Worm (Caenorhabditis elegans) whole organism, L4 larva: ENCODE data around the gene C28C12.1.

Experiments used
- F26F4.8 ChIP-seq: fragments of 200-800 bp; sonication (Bioruptor generic); conservative IDR thresholded peaks from 2 replicates; pipeline ENCODE4 v1.3.6; 2022; ENCODE audit warnings: missing genetic modification characterization, missing compliant biosample characterization
- F37D6.2 ChIP-seq: sonication (generic microtip); optimal IDR thresholded peaks from 2 replicates; lab custom pipeline; 2016; ENCODE audit warnings: mild to moderate bottlenecking, missing genetic modification characterization, missing compliant biosample characterization
- F49E8.2 ChIP-seq: sonication (generic microtip); optimal IDR thresholded peaks from 2 replicates; lab custom pipeline; 2016; ENCODE audit warnings: missing compliant biosample characterization, mild to moderate bottlenecking, missing genetic modification characterization, borderline replicate concordance
- T20F7.1 ChIP-seq: fragments of 200-800 bp; sonication (Bioruptor generic); optimal IDR thresholded peaks from 2 replicates; lab custom pipeline; 2018; ENCODE audit warnings: mild to moderate bottlenecking, missing genetic modification characterization, missing compliant biosample characterization
- T26A8.4 ChIP-seq: fragments of 200-800 bp; sonication (Bioruptor generic); IDR thresholded peaks from 2 replicates; pipeline ENCODE4 v1.3.6; 2022; ENCODE audit warnings: missing genetic modification characterization, missing compliant biosample characterization
- Y5F2A.4 ChIP-seq: fragments of 200-800 bp; sonication (Bioruptor generic); optimal IDR thresholded peaks from 2 replicates; lab custom pipeline; 2018; ENCODE audit warnings: mild to moderate bottlenecking, missing genetic modification characterization, missing compliant biosample characterization
- aha-1 ChIP-seq: fragments of 150-350 bp; peaks from one replicate; lab custom pipeline; 2014; ENCODE audit warnings: missing biosample characterization, missing genetic modification characterization
- aly-2 ChIP-seq: sonication (generic microtip); optimal IDR thresholded peaks from 2 replicates; lab custom pipeline; 2018; ENCODE audit warnings: missing biosample characterization, missing genetic modification characterization
- ama-1 ChIP-seq: fragments of 150-350 bp; optimal IDR thresholded peaks from 2 replicates; lab custom pipeline; 2014; ENCODE audit warnings: inconsistent platforms, mixed read lengths
- arid-1 ChIP-seq: fragments of 200-800 bp; sonication (Bioruptor generic); conservative IDR thresholded peaks from 2 replicates; pipeline ENCODE4 v1.3.6; 2022; ENCODE audit warnings: missing genetic modification reagents, missing genetic modification characterization, missing compliant biosample characterization
- attf-4 ChIP-seq: sonication (generic microtip); optimal IDR thresholded peaks from 3 replicates; lab custom pipeline; 2017; ENCODE audit warnings: missing biosample characterization, missing genetic modification characterization
- ceh-20 ChIP-seq: fragments of 200-800 bp; sonication (Bioruptor generic); IDR thresholded peaks from 2 replicates; pipeline ENCODE4 v1.3.6; 2022; ENCODE audit warnings: missing genetic modification reagents, missing genetic modification characterization, missing compliant biosample characterization
- ceh-28 ChIP-seq: fragments of 150-350 bp; optimal IDR thresholded peaks from 2 replicates; lab custom pipeline; 2014; ENCODE audit warnings: missing biosample characterization, missing genetic modification reagents, missing genetic modification characterization
- ceh-32 ChIP-seq: sonication (generic microtip); optimal IDR thresholded peaks from 2 replicates; lab custom pipeline; 2016; ENCODE audit warnings: mild to moderate bottlenecking, missing genetic modification characterization, missing compliant biosample characterization; ENCODE audit not compliant: poor library complexity
- ceh-82 ChIP-seq: sonication (generic microtip); optimal IDR thresholded peaks from 2 replicates; lab custom pipeline; 2017; ENCODE audit warnings: missing biosample characterization, missing genetic modification characterization
- cey-2 ChIP-seq: sonication (generic microtip); optimal IDR thresholded peaks from 3 replicates; lab custom pipeline; 2017; ENCODE audit warnings: missing genetic modification characterization, mild to moderate bottlenecking, missing compliant biosample characterization, antibody characterized with exemption, borderline replicate concordance; ENCODE audit not compliant: insufficient read depth
- daf-19 ChIP-seq: fragments of 200-800 bp; sonication (Bioruptor generic); conservative IDR thresholded peaks from 2 replicates; pipeline ENCODE4 v1.3.6; 2022; ENCODE audit warnings: missing genetic modification characterization, missing compliant biosample characterization
- fkh-10 ChIP-seq: fragments of 150-350 bp; optimal IDR thresholded peaks from 2 replicates; lab custom pipeline; 2014; ENCODE audit warnings: missing biosample characterization, missing genetic modification reagents, missing genetic modification characterization
- gei-8 ChIP-seq: fragments of 200-800 bp; sonication (Bioruptor generic); optimal IDR thresholded peaks from 2 replicates; lab custom pipeline; 2018; ENCODE audit warnings: mild to moderate bottlenecking, missing genetic modification characterization, missing compliant biosample characterization
- hif-1 ChIP-seq, 2 experiments: sonication (generic microtip); optimal IDR thresholded peaks; 2 replicates each; lab custom pipeline; 2016 to 2017; ENCODE audit warnings: missing compliant biosample characterization in 2 of 2, missing genetic modification characterization in 2 of 2, missing genetic modification reagents in 2 of 2, missing genotype in 2 of 2, mild to moderate bottlenecking in 1 of 2
- hlh-11 ChIP-seq: fragments of 200-800 bp; sonication (Bioruptor generic); optimal IDR thresholded peaks from 2 replicates; lab custom pipeline; 2018; ENCODE audit warnings: mild to moderate bottlenecking, missing genetic modification characterization, missing compliant biosample characterization
- hlh-30 ChIP-seq: sonication (generic microtip); optimal IDR thresholded peaks from 2 replicates; lab custom pipeline; 2017; ENCODE audit warnings: antibody characterized with exemption, mild to moderate bottlenecking, missing genetic modification characterization, missing compliant biosample characterization; ENCODE audit not compliant: insufficient read depth
- hmg-1.1 ChIP-seq: fragments of 200-800 bp; sonication (Bioruptor generic); IDR thresholded peaks from 2 replicates; pipeline ENCODE4 v1.3.6; 2022; ENCODE audit warnings: missing genetic modification reagents, missing genetic modification characterization, missing compliant biosample characterization
- jun-1 ChIP-seq: fragments of 150-350 bp; optimal IDR thresholded peaks from 2 replicates; lab custom pipeline; 2014; ENCODE audit warnings: missing biosample characterization, missing genetic modification reagents, missing genetic modification characterization
- lsy-2 ChIP-seq, 2 experiments: fragments of 150-350 bp in 1 of 2; sonication (generic microtip) in 1 of 2; optimal IDR thresholded peaks; 2 replicates each; lab custom pipeline; 2014 to 2017; ENCODE audit warnings: missing biosample characterization in 2 of 2, missing genetic modification characterization in 2 of 2
- madf-9 ChIP-seq: fragments of 200-800 bp; sonication (Bioruptor generic); conservative IDR thresholded peaks from 2 replicates; pipeline ENCODE4 v1.3.6; 2022; ENCODE audit warnings: missing genetic modification reagents, missing genetic modification characterization, missing compliant biosample characterization
- mdl-1 ChIP-seq, 2 experiments: fragments of 150-350 bp in 1 of 2; sonication (generic microtip) in 1 of 2; optimal IDR thresholded peaks; 2 replicates each; lab custom pipeline; 2014 to 2017; ENCODE audit warnings: missing biosample characterization in 2 of 2, missing genetic modification characterization in 2 of 2
- mdt-29 ChIP-seq: fragments of 200-800 bp; sonication (Bioruptor generic); IDR thresholded peaks from 2 replicates; pipeline ENCODE4 v1.3.6; 2022; ENCODE audit warnings: missing genetic modification reagents, missing genetic modification characterization, missing compliant biosample characterization
- mep-1 ChIP-seq: fragments of 150-350 bp; sonication (generic microtip); optimal IDR thresholded peaks from 3 replicates; lab custom pipeline; 2014; ENCODE audit warnings: missing biosample characterization, missing genetic modification characterization
- mes-2 ChIP-seq: sonication (generic microtip); optimal IDR thresholded peaks from 2 replicates; lab custom pipeline; 2016; ENCODE audit warnings: missing genotype, mild to moderate bottlenecking, missing genetic modification characterization, missing compliant biosample characterization; ENCODE audit not compliant: poor library complexity, severe bottlenecking
- nhr-102 ChIP-seq: sonication (generic microtip); optimal IDR thresholded peaks from 2 replicates; lab custom pipeline; 2016; ENCODE audit warnings: mild to moderate bottlenecking, missing genetic modification characterization, moderate library complexity, missing compliant biosample characterization
- nhr-25 ChIP-seq: sonication (generic microtip); optimal IDR thresholded peaks from 2 replicates; lab custom pipeline; 2017; ENCODE audit warnings: missing genetic modification characterization, mild to moderate bottlenecking, missing compliant biosample characterization, antibody characterized with exemption, moderate library complexity, borderline replicate concordance; ENCODE audit not compliant: insufficient read depth
- nhr-28 ChIP-seq: fragments of 150-350 bp; optimal IDR thresholded peaks from 2 replicates; lab custom pipeline; 2014; ENCODE audit warnings: missing biosample characterization, missing genetic modification characterization
- nhr-42 ChIP-seq: fragments of 200-800 bp; sonication (Bioruptor generic); IDR thresholded peaks from 2 replicates; pipeline ENCODE4 v1.3.6; 2022; ENCODE audit warnings: missing genetic modification characterization, missing compliant biosample characterization
- nhr-48 ChIP-seq: sonication (generic microtip); optimal IDR thresholded peaks from 2 replicates; lab custom pipeline; 2016; ENCODE audit warnings: mild to moderate bottlenecking, missing genetic modification characterization, missing compliant biosample characterization
- pha-4 ChIP-seq, 2 experiments: fragments of 150-350 bp in 1 of 2; fragments of 200-800 bp in 1 of 2; sonication (Bioruptor generic) in 1 of 2; IDR thresholded peaks in 1 of 2; optimal IDR thresholded peaks in 1 of 2; 2 replicates each; pipeline versions ENCODE4 v1.3.6 to Lab custom; 2014 to 2022; ENCODE audit warnings: missing genetic modification characterization in 2 of 2, missing genetic modification reagents in 2 of 2, missing biosample characterization in 1 of 2, missing compliant biosample characterization in 1 of 2
- php-3 ChIP-seq: fragments of 200-800 bp; sonication (Bioruptor generic); IDR thresholded peaks from 2 replicates; pipeline ENCODE4 v1.3.6; 2022; ENCODE audit warnings: missing genetic modification reagents, missing genetic modification characterization, missing compliant biosample characterization
- rbr-2 ChIP-seq: sonication (generic microtip); optimal IDR thresholded peaks from 2 replicates; lab custom pipeline; 2016; ENCODE audit warnings: missing genotype, missing genetic modification characterization, missing compliant biosample characterization
- sdz-12 ChIP-seq: fragments of 200-800 bp; sonication (Bioruptor generic); optimal IDR thresholded peaks from 2 replicates; lab custom pipeline; 2018; ENCODE audit warnings: mild to moderate bottlenecking, missing genetic modification characterization, missing compliant biosample characterization
- set-16 ChIP-seq: fragments of 200-800 bp; sonication (Bioruptor generic); IDR thresholded peaks from 2 replicates; pipeline ENCODE4 v1.3.6; 2022; ENCODE audit warnings: missing genetic modification reagents, missing genetic modification characterization, missing compliant biosample characterization
- snpc-1.2 ChIP-seq: fragments of 200-800 bp; sonication (Bioruptor generic); IDR thresholded peaks from 2 replicates; pipeline ENCODE4 v1.3.6; 2022; ENCODE audit warnings: missing genetic modification reagents, missing genetic modification characterization, missing compliant biosample characterization
- snpc-4 ChIP-seq: fragments of 150-350 bp; optimal IDR thresholded peaks from 2 replicates; lab custom pipeline; 2014; ENCODE audit warnings: missing biosample characterization, missing genetic modification characterization
- spr-3 ChIP-seq: fragments of 200-800 bp; sonication (Bioruptor generic); optimal IDR thresholded peaks from 2 replicates; lab custom pipeline; 2018; ENCODE audit warnings: mild to moderate bottlenecking, missing genetic modification characterization, missing compliant biosample characterization
- vab-7 ChIP-seq: fragments of 200-800 bp; sonication (Bioruptor generic); IDR thresholded peaks from 2 replicates; pipeline ENCODE4 v1.3.6; 2022; ENCODE audit warnings: missing genetic modification reagents, missing genetic modification characterization, missing compliant biosample characterization
- zfp-3 ChIP-seq: fragments of 200-800 bp; sonication (Bioruptor generic); conservative IDR thresholded peaks from 2 replicates; pipeline ENCODE4 v1.3.6; 2022; ENCODE audit warnings: missing genetic modification reagents, missing genetic modification characterization, missing compliant biosample characterization
- zip-11 ChIP-seq: fragments of 200-800 bp; sonication (Bioruptor generic); IDR thresholded peaks from 2 replicates; pipeline ENCODE4 v1.3.6; 2022; ENCODE audit warnings: missing genetic modification characterization, missing compliant biosample characterization
- zip-2 ChIP-seq: fragments of 150-350 bp; optimal IDR thresholded peaks from 2 replicates; lab custom pipeline; 2014; ENCODE audit warnings: missing biosample characterization, missing genetic modification characterization

C28C12.1 gene

DNA sequence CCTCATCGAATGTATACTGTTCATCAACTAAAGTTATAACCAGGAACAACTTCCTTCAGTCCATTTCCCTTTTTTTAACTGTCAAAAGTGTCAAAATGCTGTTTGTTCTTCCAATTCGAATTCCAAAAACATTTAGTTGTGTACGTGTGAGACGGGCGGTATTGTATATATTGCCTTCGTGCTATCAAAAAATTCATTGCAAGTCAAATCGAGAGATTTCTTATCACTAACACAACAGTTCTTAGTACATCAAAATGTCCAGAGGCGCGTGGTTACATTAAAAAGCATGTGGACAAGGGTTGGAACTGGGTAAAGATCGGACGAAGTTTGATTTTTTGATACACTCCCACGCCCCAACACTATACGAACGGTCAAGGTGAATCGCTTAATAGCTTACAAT is 26.9 kb downstream of the C28C12.1 start (continued):
- TF ChIP-seq hlh-11 (tag; lab: Kevin White, UChicago), result peak; percentile 92
- no peak for TF ChIP-seq set-16 (GFP tag; lab: Robert Waterston, UW)
- peak; percentile 37 for TF ChIP-seq mep-1 (tag; lab: Kevin White, UChicago)
- no peak for TF ChIP-seq nhr-42 (GFP tag; lab: Robert Waterston, UW)
- no peak for TF ChIP-seq snpc-4
- TF ChIP-seq cey-2 (tag; lab: Kevin White, UChicago), result peak; percentile 81
- TF ChIP-seq F49E8.2, result no peak
- TF ChIP-seq ceh-32 (tag; lab: Kevin White, UChicago), result no peak
- peak; percentile 72 for TF ChIP-seq nhr-48
- TF ChIP-seq gei-8 (GFP tag; lab: Kevin White, UChicago), result no peak
- peak in 1 of 2 experiments; percentile 49 for TF ChIP-seq lsy-2 (tag; optimal IDR thresholded peaks at IDR 0.05; lab: Kevin White, UChicago)
- TF ChIP-seq Y5F2A.4 (GFP tag; lab: Kevin White, UChicago), result no peak
- TF ChIP-seq arid-1, result no peak
- TF ChIP-seq ceh-28, result no peak
- no peak for TF ChIP-seq F37D6.2
- no peak for TF ChIP-seq fkh-10 (GFP tag; lab: Kevin White, UChicago)
- TF ChIP-seq spr-3 (GFP tag; lab: Kevin White, UChicago), result no peak
- TF ChIP-seq pha-4 (GFP tag; IDR thresholded peaks at IDR 0.05; lab: Robert Waterston, UW), result no peak
- TF ChIP-seq pha-4 (tag; optimal IDR thresholded peaks at IDR 0.05; lab: Kevin White, UChicago), result no peak
- TF ChIP-seq daf-19, result no peak
- TF ChIP-seq attf-4, result no peak
- TF ChIP-seq ama-1 (lab: Kevin White, UChicago), result peak; percentile 11
- TF ChIP-seq ceh-82 (tag; lab: Kevin White, UChicago), result no peak
- no peak for TF ChIP-seq zip-11 (GFP tag; lab: Robert Waterston, UW)
- TF ChIP-seq php-3 (GFP tag; lab: Robert Waterston, UW), result peak; percentile 83
- peak in 1 of 2 experiments; percentile 34 for TF ChIP-seq hif-1 (tag; optimal IDR thresholded peaks at IDR 0.05; lab: Kevin White, UChicago)
- TF ChIP-seq aha-1 (tag; lab: Kevin White, UChicago), result peak; percentile 92
- no peak for TF ChIP-seq snpc-1.2 (GFP tag; lab: Robert Waterston, UW)
- TF ChIP-seq zip-2, result no peak
- peak; percentile 8 for TF ChIP-seq jun-1 (tag; lab: Kevin White, UChicago)
- TF ChIP-seq T26A8.4 (GFP tag; lab: Robert Waterston, UW), result no peak
- no peak for TF ChIP-seq madf-9
- TF ChIP-seq, all 104 proteins: peak for 25

ce11 chrIV:8529039-8529438 is 27.6 kb downstream of the C28C12.1 start:
- no peak for TF ChIP-seq vab-7
- TF ChIP-seq rbr-2 (tag; lab: Kevin White, UChicago), result peak; percentile 6
- no peak for TF ChIP-seq sdz-12 (GFP tag; lab: Kevin White, UChicago)
- no peak for TF ChIP-seq ama-1 (lab: Kevin White, UChicago)
- no peak for TF ChIP-seq ceh-28
- peak; percentile 43 for TF ChIP-seq mep-1 (tag; lab: Kevin White, UChicago)
- TF ChIP-seq nhr-102 (tag; lab: Kevin White, UChicago), result no peak
- no peak for TF ChIP-seq snpc-4
- TF ChIP-seq F26F4.8, result no peak
- TF ChIP-seq mdt-29, result peak; percentile 34; the same call in 1 of the 2 replicates
- peak; percentile 20; the same call in 1 of the 2 replicates for TF ChIP-seq ceh-20 (GFP tag; lab: Robert Waterston, UW)
- peak; percentile 83 for TF ChIP-seq nhr-48
- TF ChIP-seq T20F7.1 (GFP tag; lab: Kevin White, UChicago), result no peak
- peak in 1 of 2 experiments; percentile 63 for TF ChIP-seq mdl-1 (tag; optimal IDR thresholded peaks at IDR 0.05; lab: Kevin White, UChicago)
- peak; percentile 55 for TF ChIP-seq cey-2 (tag; lab: Kevin White, UChicago)
- TF ChIP-seq nhr-25 (tag; lab: Kevin White, UChicago), result peak; percentile 18
- TF ChIP-seq zip-11 (GFP tag; lab: Robert Waterston, UW), result no peak
- no peak for TF ChIP-seq php-3 (GFP tag; lab: Robert Waterston, UW)
- TF ChIP-seq hlh-30 (tag; lab: Kevin White, UChicago), result peak; percentile 82
- TF ChIP-seq hif-1 (tag; optimal IDR thresholded peaks at IDR 0.05; lab: Kevin White, UChicago), result peak; percentile 28 to 67
- peak; percentile 33 for TF ChIP-seq mes-2 (tag; lab: Kevin White, UChicago)
- TF ChIP-seq aha-1 (tag; lab: Kevin White, UChicago), result peak; percentile 94
- TF ChIP-seq nhr-28 (tag; lab: Kevin White, UChicago), result peak; percentile 75
- no peak for TF ChIP-seq aly-2 (tag; lab: Kevin White, UChicago)
- TF ChIP-seq zfp-3 (GFP tag; lab: Robert Waterston, UW), result 0 out of 2 replicates have a peak, but pooled peaks have one; percentile 14
- no peak for TF ChIP-seq jun-1 (tag; lab: Kevin White, UChicago)
- no peak for TF ChIP-seq daf-19
- TF ChIP-seq hmg-1.1, result no peak
